Worm (Caenorhabditis elegans): ENCODE results near the gene tlp-1.
A peak's percentile ranks its signal among the peaks of the same experiment; 100 is the strongest.

tlp-1 gene

ce11 chrIV:13700847-13701246 lies 3.0 kb downstream of the tlp-1 start:
- TF ChIP-seq mab-5 (tag; optimal IDR thresholded peaks at IDR 0.05) = peak; percentile 56
- no peak for TF ChIP-seq nhr-21 (tag; optimal IDR thresholded peaks at IDR 0.05)
- no peak for TF ChIP-seq egl-27 (tag; optimal IDR thresholded peaks at IDR 0.05)
- no peak for TF ChIP-seq nhr-237 (tag; optimal IDR thresholded peaks at IDR 0.05)
- TF ChIP-seq lin-11 (tag; optimal IDR thresholded peaks at IDR 0.05) = no peak
- TF ChIP-seq alr-1 (tag; optimal IDR thresholded peaks at IDR 0.05) = no peak
- peak; percentile 4 for TF ChIP-seq nhr-25 (tag; optimal IDR thresholded peaks at IDR 0.05)
- TF ChIP-seq F13H6.1 (tag; optimal IDR thresholded peaks at IDR 0.05) = no peak
- no peak for TF ChIP-seq elt-3 (tag; optimal IDR thresholded peaks at IDR 0.05)
- no peak for TF ChIP-seq ceh-82 (tag; optimal IDR thresholded peaks at IDR 0.05)
- TF ChIP-seq lin-39 (tag; optimal IDR thresholded peaks at IDR 0.05) = no peak
- TF ChIP-seq ama-1 (optimal IDR thresholded peaks at IDR 0.05) = no peak
- no peak for TF ChIP-seq nhr-10 (tag; optimal IDR thresholded peaks at IDR 0.05)
- TF ChIP-seq Y55F3AM.14 (GFP tag; optimal IDR thresholded peaks at IDR 0.05) = no peak

ce11 chrIV:13699384-13699788 lies 4.5 kb downstream of the tlp-1 start:
- TF ChIP-seq R02D3.7 (tag; optimal IDR thresholded peaks at IDR 0.05) = no peak
- TF ChIP-seq mab-5 (tag; optimal IDR thresholded peaks at IDR 0.05) = peak; percentile 99
- TF ChIP-seq fos-1 (tag; optimal IDR thresholded peaks at IDR 0.05) = no peak
- no peak for TF ChIP-seq blmp-1 (tag; optimal IDR thresholded peaks at IDR 0.05; ENCODE audit: insufficient read depth)
- TF ChIP-seq ztf-1 (GFP tag; conservative IDR thresholded peaks at IDR 0.05) = no peak
- peak in 1 of 2 experiments; percentile 43 for TF ChIP-seq lsy-2 (tag; optimal IDR thresholded peaks at IDR 0.05)
- TF ChIP-seq zag-1 (tag; optimal IDR thresholded peaks at IDR 0.05) = no peak
- no peak for TF ChIP-seq unc-39 (tag; optimal IDR thresholded peaks at IDR 0.05)
- TF ChIP-seq ztf-11 (tag; optimal IDR thresholded peaks at IDR 0.05) = no peak
- TF ChIP-seq nhr-6 (tag; optimal IDR thresholded peaks at IDR 0.05) = no peak
- peak; percentile 52 for TF ChIP-seq elt-1 (tag; optimal IDR thresholded peaks at IDR 0.05)
- TF ChIP-seq nhr-23 (tag; optimal IDR thresholded peaks at IDR 0.05) = peak; percentile 73
- TF ChIP-seq ceh-16 (tag; optimal IDR thresholded peaks at IDR 0.05) = peak; percentile 86
- TF ChIP-seq lin-39 (tag; optimal IDR thresholded peaks at IDR 0.05) = peak; percentile 94
- TF ChIP-seq elt-3 (tag; optimal IDR thresholded peaks at IDR 0.05) = no peak
- TF ChIP-seq nhr-237 (tag; optimal IDR thresholded peaks at IDR 0.05) = no peak
- no peak for TF ChIP-seq ztf-4 (tag; optimal IDR thresholded peaks at IDR 0.05)
- TF ChIP-seq ZK546.5 (tag; optimal IDR thresholded peaks at IDR 0.05) = no peak
- no peak for TF ChIP-seq ceh-82 (tag; optimal IDR thresholded peaks at IDR 0.05)
- TF ChIP-seq unc-55 (GFP tag; optimal IDR thresholded peaks at IDR 0.05) = no peak
- no peak for TF ChIP-seq mdl-1 (tag; optimal IDR thresholded peaks at IDR 0.05)
- TF ChIP-seq nhr-77 (tag; optimal IDR thresholded peaks at IDR 0.05) = no peak
- no peak for TF ChIP-seq C34F6.9 (tag; optimal IDR thresholded peaks at IDR 0.05)
- TF ChIP-seq peb-1 (tag; optimal IDR thresholded peaks at IDR 0.05) = no peak
- no peak for TF ChIP-seq alr-1 (tag; optimal IDR thresholded peaks at IDR 0.05)
- TF ChIP-seq egl-27 (tag; optimal IDR thresholded peaks at IDR 0.05) = peak; percentile 52
- TF ChIP-seq lin-11 (tag; optimal IDR thresholded peaks at IDR 0.05) = no peak
- TF ChIP-seq lin-13 (GFP tag; optimal IDR thresholded peaks at IDR 0.05) = peak; percentile 18
- TF ChIP-seq nhr-11 (tag; optimal IDR thresholded peaks at IDR 0.05) = no peak
- TF ChIP-seq nhr-12 (tag; optimal IDR thresholded peaks at IDR 0.05) = no peak
- TF ChIP-seq nhr-25 (tag; optimal IDR thresholded peaks at IDR 0.05) = no peak
- peak; percentile 28 for TF ChIP-seq crh-2 (tag; optimal IDR thresholded peaks at IDR 0.05)
- no peak for TF ChIP-seq snpc-4 (tag; optimal IDR thresholded peaks at IDR 0.05)
- no peak for TF ChIP-seq aly-2 (tag; optimal IDR thresholded peaks at IDR 0.05)
- peak; percentile 53 for TF ChIP-seq F13H6.1 (tag; optimal IDR thresholded peaks at IDR 0.05)
- no peak for TF ChIP-seq nhr-21 (tag; optimal IDR thresholded peaks at IDR 0.05)
- TF ChIP-seq gmeb-1 (tag; optimal IDR thresholded peaks at IDR 0.05) = no peak
- no peak for TF ChIP-seq sma-3 (GFP tag; optimal IDR thresholded peaks at IDR 0.05)
- TF ChIP-seq nhr-10 (tag; optimal IDR thresholded peaks at IDR 0.05) = no peak
- peak; percentile 72 for TF ChIP-seq nhr-129 (tag; optimal IDR thresholded peaks at IDR 0.05)
- TF ChIP-seq dmd-4 (tag; optimal IDR thresholded peaks at IDR 0.05) = no peak
- peak; percentile 36 for TF ChIP-seq sem-4 (tag; optimal IDR thresholded peaks at IDR 0.05)
- TF ChIP-seq ama-1 (optimal IDR thresholded peaks at IDR 0.05) = no peak
- no peak for TF ChIP-seq skn-1 (tag; optimal IDR thresholded peaks at IDR 0.05)
- TF ChIP-seq mbf-1 (tag; optimal IDR thresholded peaks at IDR 0.05) = no peak
- TF ChIP-seq unc-62 (GFP tag; optimal IDR thresholded peaks at IDR 0.05) = peak; percentile 81
- TF ChIP-seq sma-9 (GFP tag; optimal IDR thresholded peaks at IDR 0.05) = peak; percentile 55
- TF ChIP-seq sma-9 (tag; optimal IDR thresholded peaks at IDR 0.05) = no peak
- no peak for TF ChIP-seq Y55F3AM.14 (GFP tag; optimal IDR thresholded peaks at IDR 0.05)
